Worm (Caenorhabditis elegans): ENCODE data around the gene piki-1.

piki-1 gene

DNA sequence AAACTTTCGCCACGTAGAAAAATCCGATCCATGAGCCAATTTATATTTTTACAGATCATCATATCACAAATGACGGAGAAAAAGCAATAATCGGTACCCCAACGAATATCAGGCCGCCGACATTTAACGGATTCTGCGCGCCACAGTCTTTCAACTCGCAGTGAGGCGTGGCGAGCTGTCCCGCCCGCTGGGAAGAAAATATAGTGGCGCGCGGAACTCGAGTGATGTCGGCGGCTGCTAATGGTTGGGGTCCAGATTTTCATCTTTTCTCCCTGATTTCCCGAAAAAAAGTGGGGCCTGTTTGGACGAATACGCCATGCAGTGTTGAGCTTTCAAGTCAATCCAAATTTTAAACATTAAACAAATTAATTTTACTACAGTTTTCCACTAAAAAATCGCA is 32.4 kb upstream of the piki-1 start:
- no peak for TF ChIP-seq gmeb-1 (tag; optimal IDR thresholded peaks at IDR 0.05)
- TF ChIP-seq snpc-4 (tag; optimal IDR thresholded peaks at IDR 0.05), result peak; percentile 84

DNA sequence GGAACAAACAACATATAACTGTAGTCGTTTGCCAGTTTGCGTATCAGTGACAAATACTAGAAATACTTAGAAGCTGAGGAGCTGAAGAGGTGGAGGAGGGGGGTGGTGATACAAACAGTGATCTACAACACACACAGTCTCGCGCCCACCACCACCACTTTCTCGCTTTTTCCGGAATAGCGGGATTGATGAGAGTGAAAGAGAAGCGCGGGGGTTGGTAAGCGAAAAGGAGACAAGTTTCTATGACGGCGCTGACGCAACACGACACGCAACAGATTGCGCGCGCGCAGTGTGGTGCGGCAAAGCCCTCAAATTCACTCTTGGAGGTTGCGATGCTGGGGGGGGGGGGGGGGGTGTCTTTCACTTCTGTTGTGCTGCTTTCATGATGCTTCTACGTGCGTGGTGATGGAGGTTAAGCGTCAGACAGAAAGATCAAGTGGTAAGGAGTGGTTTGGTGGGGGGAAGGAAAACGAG is 31.6 kb upstream of the piki-1 start, which contains the start of gene kin-20:
Gene kin-20 (minus strand): TSS at position 51 of the 474 bp plus-strand sequence.
- TF ChIP-seq nhr-25 (tag; optimal IDR thresholded peaks at IDR 0.05), result peak; percentile 42
- TF ChIP-seq blmp-1 (tag; optimal IDR thresholded peaks at IDR 0.05; ENCODE audit: insufficient read depth), result peak; percentile 43
- TF ChIP-seq Y55F3AM.14 (GFP tag; optimal IDR thresholded peaks at IDR 0.05), result no peak
- TF ChIP-seq F13H6.1 (tag; optimal IDR thresholded peaks at IDR 0.05), result peak; percentile 38

ce11 chrX:15276774-15277173 is 30.6 kb upstream of the piki-1 start:
- TF ChIP-seq nhr-77 (tag; optimal IDR thresholded peaks at IDR 0.05), result no peak
- peak; percentile 90 for TF ChIP-seq F13H6.1 (tag; optimal IDR thresholded peaks at IDR 0.05)
- TF ChIP-seq lsy-2 (tag; optimal IDR thresholded peaks at IDR 0.05), result peak; percentile 22 to 76
- TF ChIP-seq unc-39 (tag; optimal IDR thresholded peaks at IDR 0.05), result no peak
- no peak for TF ChIP-seq nhr-12 (tag; optimal IDR thresholded peaks at IDR 0.05)
- TF ChIP-seq skn-1 (tag; optimal IDR thresholded peaks at IDR 0.05), result no peak
- TF ChIP-seq sma-9 (GFP tag; optimal IDR thresholded peaks at IDR 0.05), result peak; percentile 94
- no peak for TF ChIP-seq sma-9 (tag; optimal IDR thresholded peaks at IDR 0.05)
- TF ChIP-seq nhr-6 (tag; optimal IDR thresholded peaks at IDR 0.05), result peak; percentile 81
- no peak for TF ChIP-seq nhr-237 (tag; optimal IDR thresholded peaks at IDR 0.05)
- TF ChIP-seq ZK546.5 (tag; optimal IDR thresholded peaks at IDR 0.05), result no peak
- TF ChIP-seq aly-2 (tag; optimal IDR thresholded peaks at IDR 0.05), result no peak
- peak; percentile 94 for TF ChIP-seq unc-55 (GFP tag; optimal IDR thresholded peaks at IDR 0.05)
- TF ChIP-seq ceh-16 (tag; optimal IDR thresholded peaks at IDR 0.05), result peak; percentile 51
- TF ChIP-seq mab-5 (tag; optimal IDR thresholded peaks at IDR 0.05), result peak; percentile 70
- TF ChIP-seq lin-39 (tag; optimal IDR thresholded peaks at IDR 0.05), result no peak
- TF ChIP-seq mdl-1 (tag; optimal IDR thresholded peaks at IDR 0.05), result peak; percentile 48 to 73
- TF ChIP-seq nhr-10 (tag; optimal IDR thresholded peaks at IDR 0.05), result no peak
- TF ChIP-seq ztf-1 (GFP tag; conservative IDR thresholded peaks at IDR 0.05), result no peak
- peak; percentile 86 for TF ChIP-seq C34F6.9 (tag; optimal IDR thresholded peaks at IDR 0.05)
- peak; percentile 74 for TF ChIP-seq lin-13 (GFP tag; optimal IDR thresholded peaks at IDR 0.05)
- TF ChIP-seq ztf-4 (tag; optimal IDR thresholded peaks at IDR 0.05), result peak; percentile 80
- TF ChIP-seq peb-1 (tag; optimal IDR thresholded peaks at IDR 0.05), result no peak
- peak; percentile 82 for TF ChIP-seq crh-2 (tag; optimal IDR thresholded peaks at IDR 0.05)
- TF ChIP-seq ama-1 (optimal IDR thresholded peaks at IDR 0.05), result no peak
- peak; percentile 38 for TF ChIP-seq gmeb-1 (tag; optimal IDR thresholded peaks at IDR 0.05)
- TF ChIP-seq zag-1 (tag; optimal IDR thresholded peaks at IDR 0.05), result peak; percentile 38
- TF ChIP-seq blmp-1 (tag; optimal IDR thresholded peaks at IDR 0.05; ENCODE audit: insufficient read depth), result peak; percentile 100
- TF ChIP-seq R02D3.7 (tag; optimal IDR thresholded peaks at IDR 0.05), result no peak
- TF ChIP-seq nhr-21 (tag; optimal IDR thresholded peaks at IDR 0.05), result peak; percentile 89
- peak; percentile 48 for TF ChIP-seq Y55F3AM.14 (GFP tag; optimal IDR thresholded peaks at IDR 0.05)
- no peak for TF ChIP-seq alr-1 (tag; optimal IDR thresholded peaks at IDR 0.05)
- TF ChIP-seq fos-1 (tag; optimal IDR thresholded peaks at IDR 0.05), result peak; percentile 53
- no peak for TF ChIP-seq mbf-1 (tag; optimal IDR thresholded peaks at IDR 0.05)
- no peak for TF ChIP-seq elt-1 (tag; optimal IDR thresholded peaks at IDR 0.05)
- TF ChIP-seq sem-4 (tag; optimal IDR thresholded peaks at IDR 0.05), result peak; percentile 93
- TF ChIP-seq dmd-4 (tag; optimal IDR thresholded peaks at IDR 0.05), result no peak
- TF ChIP-seq lin-11 (tag; optimal IDR thresholded peaks at IDR 0.05), result no peak
- no peak for TF ChIP-seq nhr-23 (tag; optimal IDR thresholded peaks at IDR 0.05)
- TF ChIP-seq elt-3 (tag; optimal IDR thresholded peaks at IDR 0.05), result no peak
- peak; percentile 92 for TF ChIP-seq nhr-129 (tag; optimal IDR thresholded peaks at IDR 0.05)
- TF ChIP-seq nhr-11 (tag; optimal IDR thresholded peaks at IDR 0.05), result no peak
- no peak for TF ChIP-seq ztf-11 (tag; optimal IDR thresholded peaks at IDR 0.05)
- TF ChIP-seq sma-3 (GFP tag; optimal IDR thresholded peaks at IDR 0.05), result peak; percentile 70
- peak; percentile 36 for TF ChIP-seq snpc-4 (tag; optimal IDR thresholded peaks at IDR 0.05)
- peak; percentile 87 for TF ChIP-seq egl-27 (tag; optimal IDR thresholded peaks at IDR 0.05)
- TF ChIP-seq unc-62 (GFP tag; optimal IDR thresholded peaks at IDR 0.05), result no peak
- no peak for TF ChIP-seq ceh-82 (tag; optimal IDR thresholded peaks at IDR 0.05)
- TF ChIP-seq nhr-25 (tag; optimal IDR thresholded peaks at IDR 0.05), result peak; percentile 92

All from whole organism, L2 larva.